Fruit fly (Drosophila melanogaster) whole organism, prepupa: ENCODE measurements around the gene smo.

ENCODE experiments used
- CG11294 ChIP-seq: fragments of 200-800 bp; sonication (Bioruptor generic); IDR thresholded peaks from 2 replicates; pipeline ENCODE4 v1.3.6; 2022; ENCODE audit warnings: missing biosample characterization, missing genetic modification characterization
- CG16779 ChIP-seq: fragments of 200-800 bp; sonication (Bioruptor generic); optimal IDR thresholded peaks from 3 replicates; lab custom pipeline; 2017; ENCODE audit warnings: missing biosample characterization, mild to moderate bottlenecking, missing genetic modification characterization
- CG31627 ChIP-seq: fragments of 200-800 bp; sonication (Bioruptor generic); optimal IDR thresholded peaks from 3 replicates; lab custom pipeline; 2016; ENCODE audit warnings: missing biosample characterization, missing genetic modification characterization
- CG3919 ChIP-seq: fragments of 200-800 bp; sonication (Bioruptor generic); optimal IDR thresholded peaks from 3 replicates; lab custom pipeline; 2016; ENCODE audit warnings: missing biosample characterization, missing genetic modification characterization
- CG6276 ChIP-seq: fragments of 200-800 bp; sonication (Bioruptor generic); optimal IDR thresholded peaks from 2 replicates; lab custom pipeline; 2017; ENCODE audit warnings: missing biosample characterization, mild to moderate bottlenecking, missing genetic modification characterization
- Met ChIP-seq: fragments of 200-800 bp; sonication (Bioruptor generic); optimal IDR thresholded peaks from 3 replicates; lab custom pipeline; 2016; ENCODE audit warnings: missing biosample characterization, missing genetic modification characterization
- OdsH ChIP-seq: fragments of 200-800 bp; sonication (Bioruptor generic); optimal IDR thresholded peaks from 3 replicates; lab custom pipeline; 2016; ENCODE audit warnings: missing biosample characterization, missing genetic modification characterization
- cyc ChIP-seq: fragments of 200-800 bp; sonication (Bioruptor generic); optimal IDR thresholded peaks from 3 replicates; lab custom pipeline; 2016; ENCODE audit warnings: missing biosample characterization, missing genetic modification characterization
- dac ChIP-seq: fragments of 200-800 bp; sonication (Bioruptor generic); optimal IDR thresholded peaks from 2 replicates; lab custom pipeline; 2017; ENCODE audit warnings: missing biosample characterization, mild to moderate bottlenecking, missing genetic modification characterization
- dsx ChIP-seq: fragments of 200-800 bp; optimal IDR thresholded peaks from 3 replicates; lab custom pipeline; 2019; ENCODE audit warnings: missing biosample characterization, mild to moderate bottlenecking, missing genetic modification characterization, moderate library complexity; ENCODE audit not compliant: poor library complexity, severe bottlenecking
- esn ChIP-seq: fragments of 200-800 bp; sonication (Bioruptor generic); optimal IDR thresholded peaks from 2 replicates; lab custom pipeline; 2016; ENCODE audit warnings: missing biosample characterization, mild to moderate bottlenecking, missing genetic modification characterization, moderate library complexity
- spab ChIP-seq: fragments of 200-800 bp; sonication (Bioruptor generic); optimal IDR thresholded peaks from 2 replicates; lab custom pipeline; 2017; ENCODE audit warnings: missing biosample characterization, mild to moderate bottlenecking, missing genetic modification characterization, missing genetic modification reagents
- ss ChIP-seq, 2 experiments: fragments of 200-800 bp; sonication (Bioruptor generic); optimal IDR thresholded peaks; 2 replicates in 1 of 2; 3 replicates in 1 of 2; lab custom pipeline; 2017 to 2018; ENCODE audit warnings: mild to moderate bottlenecking in 2 of 2, missing biosample characterization in 2 of 2, missing genetic modification characterization in 2 of 2, moderate library complexity in 1 of 2

DNA sequence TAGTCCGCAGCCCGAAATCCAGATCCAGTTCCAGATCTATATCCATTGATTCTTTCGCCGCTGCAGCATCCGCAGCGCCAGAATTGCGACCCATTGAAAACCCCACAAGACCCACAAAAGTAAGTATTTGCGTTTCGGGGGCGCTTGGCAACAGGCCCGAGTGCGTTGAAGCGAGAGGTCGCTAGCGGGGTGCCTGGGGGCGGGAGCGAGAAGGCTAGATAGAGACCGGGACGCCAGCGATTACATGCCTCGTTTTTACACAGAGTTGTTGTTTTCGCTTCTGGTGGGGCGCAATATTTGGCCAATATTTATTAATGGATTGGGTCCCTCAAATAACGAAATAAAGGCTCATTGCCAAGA lies 20.9 kb downstream of the smo start:
- TF ChIP-seq CG6276 (GFP tag; lab: Kevin White, UChicago) (no peak), Met (no peak), OdsH (GFP tag; lab: Kevin White, UChicago) (no peak), CG3919 (GFP tag; lab: Kevin White, UChicago) (no peak), dsx (no peak), dac (GFP tag; lab: Kevin White, UChicago) (no peak), spab (GFP tag; lab: Kevin White, UChicago) (no peak), CG16779 (no peak), CG11294 (GFP tag; lab: Robert Waterston, UW) (no peak), cyc (GFP tag; lab: Kevin White, UChicago) (no peak), ss (GFP tag; optimal IDR thresholded peaks at IDR 0.05; lab: Kevin White, UChicago) (no peak), esn (GFP tag; lab: Kevin White, UChicago) (no peak), CG31627 (no peak)
